Fruit fly (Drosophila melanogaster) whole organism, pupa: ENCODE measurements around the gene raskol.

Experiments used
- CG17806 ChIP-seq: fragments of 200-800 bp; sonication (Bioruptor generic); optimal IDR thresholded peaks from 2 replicates; lab custom pipeline; 2018; ENCODE audit warnings: missing biosample characterization, mild to moderate bottlenecking, missing genetic modification characterization, moderate library complexity
- CG4496 ChIP-seq: fragments of 200-800 bp; sonication (Bioruptor generic); IDR thresholded peaks from 3 replicates; pipeline ENCODE4 v1.3.6; 2022; ENCODE audit warnings: missing biosample characterization, missing genetic modification characterization
- CG8301 ChIP-seq: fragments of 200-800 bp; sonication (Bioruptor generic); optimal IDR thresholded peaks from 2 replicates; lab custom pipeline; 2018; ENCODE audit warnings: missing biosample characterization, mild to moderate bottlenecking, missing genetic modification characterization
- CG9948 ChIP-seq: fragments of 200-800 bp; sonication (Bioruptor generic); optimal IDR thresholded peaks from 2 replicates; lab custom pipeline; 2018; ENCODE audit warnings: missing biosample characterization, mild to moderate bottlenecking, missing genetic modification characterization, moderate library complexity
- EcR ChIP-seq: fragments of 200-800 bp; sonication (Bioruptor generic); optimal IDR thresholded peaks from 3 replicates; lab custom pipeline; 2019; ENCODE audit warnings: missing biosample characterization, missing genetic modification characterization, mild to moderate bottlenecking, moderate library complexity, missing genetic modification reagents
- Pif1A ChIP-seq: fragments of 200-800 bp; sonication (Bioruptor generic); optimal IDR thresholded peaks from 3 replicates; lab custom pipeline; 2016; ENCODE audit warnings: missing biosample characterization, missing genetic modification characterization
- rn ChIP-seq: fragments of 200-800 bp; sonication (Bioruptor generic); IDR thresholded peaks from 2 replicates; pipeline ENCODE4 v1.3.6; 2022; ENCODE audit warnings: missing biosample characterization, missing genetic modification characterization

- TF ChIP-seq Pif1A (peak; percentile 76), CG4496 (peak; percentile 60; the same call in 1 of the 3 replicates), CG8301 (tag; lab: Kevin White, UChicago) (peak; percentile 79), EcR (no peak), CG17806 (tag; lab: Kevin White, UChicago) (peak; percentile 68), CG9948 (tag; lab: Kevin White, UChicago) (peak; percentile 60), rn (GFP tag; lab: Robert Waterston, UW) (no peak)
Observed at dm6 chrX:17742592-17743364, 32.8 kb downstream of the raskol start.
